Worm (Caenorhabditis elegans): ENCODE results near the gene tag-281.

DNA sequence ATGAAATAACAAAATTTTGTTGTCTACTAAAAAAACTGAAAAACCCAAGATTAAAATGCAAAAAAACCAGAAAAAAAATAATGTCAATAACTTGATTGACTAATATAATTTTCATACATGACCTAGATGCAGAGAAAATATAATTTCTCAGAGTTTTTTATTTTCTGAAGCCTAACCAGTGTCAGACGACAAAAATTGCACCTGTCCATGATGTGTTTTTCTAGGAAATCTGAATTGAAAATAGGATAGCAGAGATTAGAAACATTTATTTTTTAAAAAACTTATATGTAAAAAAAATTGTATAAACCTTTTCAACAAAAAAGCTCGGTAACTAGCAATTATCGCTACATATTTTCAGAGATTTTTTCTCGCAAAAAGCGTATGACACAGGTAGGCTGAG is 41.6 kb upstream of the tag-281 start:
- TF ChIP-seq ztf-4 (tag; optimal IDR thresholded peaks at IDR 0.05) (no peak), fos-1 (tag; optimal IDR thresholded peaks at IDR 0.05) (no peak), blmp-1 (tag; optimal IDR thresholded peaks at IDR 0.05; ENCODE audit: insufficient read depth) (no peak), nhr-23 (tag; optimal IDR thresholded peaks at IDR 0.05) (no peak), unc-62 (GFP tag; optimal IDR thresholded peaks at IDR 0.05) (no peak), aly-2 (tag; optimal IDR thresholded peaks at IDR 0.05) (no peak), skn-1 (tag; optimal IDR thresholded peaks at IDR 0.05) (no peak), nhr-77 (tag; optimal IDR thresholded peaks at IDR 0.05) (no peak), ama-1 (optimal IDR thresholded peaks at IDR 0.05) (no peak), zag-1 (tag; optimal IDR thresholded peaks at IDR 0.05) (no peak), ceh-82 (tag; optimal IDR thresholded peaks at IDR 0.05) (no peak), mdl-1 (tag; optimal IDR thresholded peaks at IDR 0.05) (no peak), ztf-11 (tag; optimal IDR thresholded peaks at IDR 0.05) (no peak), nhr-237 (tag; optimal IDR thresholded peaks at IDR 0.05) (no peak)
